Worm (Caenorhabditis elegans) whole organism, L3 larva: ENCODE data around the gene pho-12.
A peak's percentile ranks its signal among the peaks of the same experiment; 100 is the strongest.

Experiments
- R02D3.7 ChIP-seq: fragments of 150-350 bp; optimal IDR thresholded peaks from 2 replicates; lab custom pipeline; 2014; ENCODE audit warnings: missing biosample characterization, missing genetic modification characterization
- ZK546.5 ChIP-seq: sonication (generic microtip); optimal IDR thresholded peaks from 2 replicates; lab custom pipeline; 2017; ENCODE audit warnings: missing biosample characterization, missing genetic modification characterization
- ama-1 ChIP-seq: fragments of 150-350 bp; optimal IDR thresholded peaks from 2 replicates; lab custom pipeline; 2018
- ceh-28 ChIP-seq: fragments of 150-350 bp; optimal IDR thresholded peaks from 2 replicates; lab custom pipeline; 2014; ENCODE audit warnings: missing biosample characterization, missing genetic modification reagents, missing genetic modification characterization
- ceh-82 ChIP-seq: fragments of 150-350 bp; optimal IDR thresholded peaks from 2 replicates; lab custom pipeline; 2014; ENCODE audit warnings: missing biosample characterization, missing genetic modification characterization
- ceh-9 ChIP-seq: sonication (generic microtip); optimal IDR thresholded peaks from 2 replicates; lab custom pipeline; 2018; ENCODE audit warnings: missing biosample characterization, missing genetic modification characterization
- egl-5 ChIP-seq: fragments of 150-350 bp; optimal IDR thresholded peaks from 2 replicates; lab custom pipeline; 2017; ENCODE audit warnings: missing biosample characterization, missing genetic modification reagents, missing genetic modification characterization, inconsistent platforms
- elt-1 ChIP-seq: fragments of 150-350 bp; optimal IDR thresholded peaks from 2 replicates; lab custom pipeline; 2014; ENCODE audit warnings: missing biosample characterization, missing genetic modification characterization
- elt-2 ChIP-seq: sonication (generic microtip); optimal IDR thresholded peaks from 2 replicates; lab custom pipeline; 2016; ENCODE audit warnings: missing genetic modification reagents, mild to moderate bottlenecking, missing genetic modification characterization, missing compliant biosample characterization
- elt-3 ChIP-seq, 3 experiments: fragments of 150-350 bp in 1 of 3; sonication (generic microtip) in 2 of 3; optimal IDR thresholded peaks; 2 replicates in 2 of 3; 4 replicates in 1 of 3; lab custom pipeline; 2014 to 2017; ENCODE audit warnings: missing biosample characterization in 3 of 3, missing genetic modification characterization in 3 of 3
- eor-1 ChIP-seq, 2 experiments: fragments of 150-350 bp; optimal IDR thresholded peaks; 2 replicates each; lab custom pipeline; 2014 to 2018; ENCODE audit warnings: missing biosample characterization in 2 of 2, missing genetic modification characterization in 2 of 2
- fkh-10 ChIP-seq: sonication (generic microtip); optimal IDR thresholded peaks from 2 replicates; lab custom pipeline; 2017; ENCODE audit warnings: missing biosample characterization, missing genetic modification reagents, missing genetic modification characterization
- fkh-2 ChIP-seq: fragments of 150-350 bp; optimal IDR thresholded peaks from 2 replicates; lab custom pipeline; 2014; ENCODE audit warnings: missing biosample characterization, missing genetic modification reagents, missing genetic modification characterization
- fos-1 ChIP-seq: fragments of 150-350 bp; optimal IDR thresholded peaks from 2 replicates; lab custom pipeline; 2014; ENCODE audit warnings: missing biosample characterization, missing genetic modification characterization
- hmg-11 ChIP-seq: sonication (generic microtip); optimal IDR thresholded peaks from 2 replicates; lab custom pipeline; 2016; ENCODE audit warnings: missing genetic modification characterization, missing compliant biosample characterization
- jun-1 ChIP-seq: fragments of 150-350 bp; optimal IDR thresholded peaks from 2 replicates; lab custom pipeline; 2014; ENCODE audit warnings: missing biosample characterization, missing genetic modification reagents, missing genetic modification characterization
- lin-15B ChIP-seq: fragments of 150-350 bp; optimal IDR thresholded peaks from 2 replicates; lab custom pipeline; 2014; ENCODE audit warnings: missing biosample characterization, missing genetic modification characterization
- lin-39 ChIP-seq: fragments of 150-350 bp; optimal IDR thresholded peaks from 2 replicates; lab custom pipeline; 2018; ENCODE audit warnings: missing biosample characterization, missing genetic modification reagents, missing genetic modification characterization
- lsy-12 ChIP-seq: sonication (generic microtip); optimal IDR thresholded peaks from 2 replicates; lab custom pipeline; 2016; ENCODE audit warnings: mild to moderate bottlenecking, missing genetic modification characterization, missing compliant biosample characterization
- mml-1 ChIP-seq: fragments of 150-350 bp; sonication (generic microtip); optimal IDR thresholded peaks from 3 replicates; lab custom pipeline; 2014; ENCODE audit warnings: missing biosample characterization, missing genetic modification characterization
- nfya-1 ChIP-seq: sonication (generic microtip); optimal IDR thresholded peaks from 2 replicates; lab custom pipeline; 2017; ENCODE audit warnings: missing genetic modification characterization, mild to moderate bottlenecking, missing compliant biosample characterization, antibody characterized with exemption, moderate library complexity; ENCODE audit not compliant: insufficient read depth
- nhr-11 ChIP-seq: fragments of 150-350 bp; optimal IDR thresholded peaks from 2 replicates; lab custom pipeline; 2014; ENCODE audit warnings: missing biosample characterization, missing genetic modification characterization
- nhr-23 ChIP-seq: fragments of 150-350 bp; optimal IDR thresholded peaks from 2 replicates; lab custom pipeline; 2014; ENCODE audit warnings: missing biosample characterization, missing genetic modification reagents, missing genetic modification characterization
- nhr-237 ChIP-seq: fragments of 150-350 bp; optimal IDR thresholded peaks from 2 replicates; lab custom pipeline; 2014; ENCODE audit warnings: missing biosample characterization, missing genetic modification characterization
- nhr-25 ChIP-seq: sonication (generic microtip); optimal IDR thresholded peaks from 2 replicates; lab custom pipeline; 2017; ENCODE audit warnings: missing biosample characterization, missing genetic modification characterization
- nhr-28 ChIP-seq: fragments of 150-350 bp; optimal IDR thresholded peaks from 2 replicates; lab custom pipeline; 2014; ENCODE audit warnings: missing biosample characterization, missing genetic modification characterization
- nhr-67 ChIP-seq: fragments of 150-350 bp; optimal IDR thresholded peaks from 2 replicates; lab custom pipeline; 2014; ENCODE audit warnings: missing biosample characterization, missing genetic modification characterization
- nhr-76 ChIP-seq: fragments of 150-350 bp; sonication (generic microtip); optimal IDR thresholded peaks from 5 replicates; lab custom pipeline; 2014; ENCODE audit warnings: missing biosample characterization, missing genetic modification characterization
- nhr-77 ChIP-seq: fragments of 150-350 bp; optimal IDR thresholded peaks from 2 replicates; lab custom pipeline; 2014; ENCODE audit warnings: missing biosample characterization, missing genetic modification characterization
- pha-4 ChIP-seq: fragments of 150-350 bp; optimal IDR thresholded peaks from 2 replicates; lab custom pipeline; 2014; ENCODE audit warnings: missing biosample characterization, missing genetic modification reagents, missing genetic modification characterization
- pqm-1 ChIP-seq: fragments of 150-350 bp; optimal IDR thresholded peaks from 2 replicates; lab custom pipeline; 2017; ENCODE audit warnings: missing biosample characterization, missing genetic modification characterization, inconsistent platforms
- sea-2 ChIP-seq: fragments of 150-350 bp; sonication (generic microtip); optimal IDR thresholded peaks from 4 replicates; lab custom pipeline; 2014; ENCODE audit warnings: missing biosample characterization, missing genetic modification reagents, missing genetic modification characterization
- skn-1 ChIP-seq: fragments of 150-350 bp; optimal IDR thresholded peaks from 2 replicates; lab custom pipeline; 2014; ENCODE audit warnings: missing biosample characterization, missing genetic modification characterization
- snpc-4 ChIP-seq: fragments of 150-350 bp; optimal IDR thresholded peaks from 2 replicates; lab custom pipeline; 2014; ENCODE audit warnings: missing biosample characterization, missing genetic modification characterization
- tbx-2 ChIP-seq: sonication (generic microtip); optimal IDR thresholded peaks from 2 replicates; lab custom pipeline; 2016; ENCODE audit warnings: mild to moderate bottlenecking, missing genetic modification characterization, missing compliant biosample characterization
- unc-39 ChIP-seq: sonication (generic microtip); optimal IDR thresholded peaks from 4 replicates; lab custom pipeline; 2017; ENCODE audit warnings: missing biosample characterization, missing genetic modification characterization
- unc-62 ChIP-seq: fragments of 150-350 bp; sonication (generic microtip); optimal IDR thresholded peaks from 4 replicates; lab custom pipeline; 2014; ENCODE audit warnings: missing biosample characterization, missing genetic modification reagents, missing genetic modification characterization
- zag-1 ChIP-seq: fragments of 150-350 bp; optimal IDR thresholded peaks from 2 replicates; lab custom pipeline; 2014; ENCODE audit warnings: missing biosample characterization, missing genetic modification characterization
- ztf-11 ChIP-seq: fragments of 150-350 bp; optimal IDR thresholded peaks from 2 replicates; lab custom pipeline; 2014; ENCODE audit warnings: missing biosample characterization, missing genetic modification characterization
- ztf-4 ChIP-seq: fragments of 150-350 bp; optimal IDR thresholded peaks from 2 replicates; lab custom pipeline; 2014; ENCODE audit warnings: missing biosample characterization, missing genetic modification characterization

Gene pho-12

ce11 chrII:5040631-5041156 is 19.9 kb downstream of the pho-12 start, which contains the start of gene F33G12.7:
Gene F33G12.7, minus strand, starts transcription at chrII:5040681.
- TF ChIP-seq pha-4 (tag; lab: Kevin White, UChicago) (peak; percentile 5), nhr-11 (no peak)
- TF ChIP-seq, all 47 proteins: peak for 1

- TF ChIP-seq zag-1 (tag; lab: Kevin White, UChicago): no peak
- no peak for TF ChIP-seq lin-39 (tag; lab: Kevin White, UChicago)
- TF ChIP-seq skn-1 (tag; lab: Kevin White, UChicago): no peak
- no peak for TF ChIP-seq elt-1 (tag; lab: Kevin White, UChicago)
- no peak for TF ChIP-seq nhr-23
- TF ChIP-seq ZK546.5 (tag; lab: Kevin White, UChicago): no peak
- TF ChIP-seq nhr-77 (tag; lab: Kevin White, UChicago): no peak
- TF ChIP-seq unc-39 (tag; lab: Kevin White, UChicago): no peak
- no peak for TF ChIP-seq fkh-10 (GFP tag; lab: Kevin White, UChicago)
- no peak for TF ChIP-seq nhr-25 (tag; lab: Kevin White, UChicago)
- no peak for TF ChIP-seq fos-1 (tag; lab: Kevin White, UChicago)
- TF ChIP-seq unc-62: no peak
- TF ChIP-seq pha-4 (tag; lab: Kevin White, UChicago): peak; percentile 37
- TF ChIP-seq snpc-4 (tag; lab: Kevin White, UChicago): no peak
- TF ChIP-seq sea-2 (GFP tag; lab: Kevin White, UChicago): no peak
- TF ChIP-seq R02D3.7 (tag; lab: Kevin White, UChicago): no peak
- TF ChIP-seq nhr-11: no peak
- no peak for TF ChIP-seq nhr-67 (tag; lab: Kevin White, UChicago)
- TF ChIP-seq fkh-2 (tag; lab: Kevin White, UChicago): no peak
- no peak for TF ChIP-seq nhr-28 (tag; lab: Kevin White, UChicago)
- no peak for TF ChIP-seq nhr-237 (tag; lab: Kevin White, UChicago)
- peak; percentile 48 for TF ChIP-seq elt-2
- TF ChIP-seq nfya-1 (tag; lab: Kevin White, UChicago): peak; percentile 17
- TF ChIP-seq lsy-12 (tag; lab: Kevin White, UChicago): no peak
- peak; percentile 47 for TF ChIP-seq ama-1
- TF ChIP-seq ceh-82 (tag; lab: Kevin White, UChicago): no peak
- no peak for TF ChIP-seq pqm-1
- no peak for TF ChIP-seq lin-15B (tag; lab: Kevin White, UChicago)
- TF ChIP-seq egl-5 (tag; lab: Kevin White, UChicago): no peak
- no peak for TF ChIP-seq nhr-76
- peak; percentile 20 for TF ChIP-seq hmg-11 (tag; lab: Kevin White, UChicago)
- TF ChIP-seq tbx-2 (tag; lab: Kevin White, UChicago): no peak
- TF ChIP-seq elt-3 (tag; optimal IDR thresholded peaks at IDR 0.05; lab: Kevin White, UChicago): no peak
- no peak for TF ChIP-seq jun-1 (tag; lab: Kevin White, UChicago)
- no peak for TF ChIP-seq eor-1 (tag; optimal IDR thresholded peaks at IDR 0.05; lab: Kevin White, UChicago)
- TF ChIP-seq ceh-28 (tag; lab: Kevin White, UChicago): no peak
- no peak for TF ChIP-seq ceh-9 (tag; lab: Kevin White, UChicago)
- TF ChIP-seq mml-1: no peak
- no peak for TF ChIP-seq ztf-4 (tag; lab: Kevin White, UChicago)
Observed at ce11 chrII:5039912-5040311, 20.7 kb downstream of the pho-12 start, which contains the start of gene golg-2. Gene golg-2, minus strand, starts transcription at chrII:5040091.

- no peak for TF ChIP-seq nhr-23
- no peak for TF ChIP-seq nhr-11
- TF ChIP-seq nhr-67 (tag; lab: Kevin White, UChicago): no peak
- TF ChIP-seq skn-1 (tag; lab: Kevin White, UChicago): no peak
- TF ChIP-seq sea-2 (GFP tag; lab: Kevin White, UChicago): no peak
- no peak for TF ChIP-seq ztf-11 (tag; lab: Kevin White, UChicago)
- peak; percentile 32 for TF ChIP-seq elt-2
- TF ChIP-seq elt-1 (tag; lab: Kevin White, UChicago): no peak
- TF ChIP-seq R02D3.7 (tag; lab: Kevin White, UChicago): no peak
- peak; percentile 12 for TF ChIP-seq nhr-77 (tag; lab: Kevin White, UChicago)
- TF ChIP-seq ama-1: no peak
- no peak for TF ChIP-seq hmg-11 (tag; lab: Kevin White, UChicago)
- no peak for TF ChIP-seq pqm-1
- TF ChIP-seq lin-15B (tag; lab: Kevin White, UChicago): no peak
- TF ChIP-seq jun-1 (tag; lab: Kevin White, UChicago): no peak
Observed at ce11 chrII:5036128-5036527, 24.5 kb downstream of the pho-12 start, which contains the start of gene lrr-1. Gene lrr-1, minus strand, starts transcription at chrII:5036439.
